ENCODE assay signal across 1 fruit fly cellular context in genomic region chr3R:28845377-28845876, dm6.
TF ChIP-seq lines count a peak whose summit lies in the region.

No protein-coding gene starts in this region.

TF ChIP-seq in whole organism, embryonic, 481 proteins besides CTCF, POLR2A, EP300 and RAD21 (continued from another document):
- no peak for TF ChIP-seq CG11723 (GFP tag; optimal IDR thresholded peaks at IDR 0.05; lab: Kevin White, UChicago)
- no peak for TF ChIP-seq psq (GFP tag; optimal IDR thresholded peaks at IDR 0.05; lab: Kevin White, UChicago)
- TF ChIP-seq ara (GFP tag; IDR thresholded peaks at IDR 0.05; lab: Robert Waterston, UW), result 0 out of 2 replicates have a peak, but pooled peaks have one; percentile 36
- TF ChIP-seq CG3281 (GFP tag; optimal IDR thresholded peaks at IDR 0.05; lab: Kevin White, UChicago), result no peak
- no peak for TF ChIP-seq mirr (GFP tag; optimal IDR thresholded peaks at IDR 0.05; lab: Kevin White, UChicago)
- TF ChIP-seq sna (GFP tag; IDR thresholded peaks at IDR 0.05; lab: Robert Waterston, UW; ENCODE audit: partially characterized antibody), result no peak
- no peak for TF ChIP-seq mld (GFP tag; IDR thresholded peaks at IDR 0.05; lab: Robert Waterston, UW; ENCODE audit: partially characterized antibody)
- no peak for TF ChIP-seq CG14014 (GFP tag; IDR thresholded peaks at IDR 0.05; lab: Robert Waterston, UW)
- peak; percentile 40 for TF ChIP-seq CG17568 (GFP tag; optimal IDR thresholded peaks at IDR 0.05; lab: Kevin White, UChicago)
- TF ChIP-seq fd64A (GFP tag; optimal IDR thresholded peaks at IDR 0.05; lab: Kevin White, UChicago), result no peak
- TF ChIP-seq ham (GFP tag; IDR thresholded peaks at IDR 0.05; lab: Robert Waterston, UW), result no peak
- TF ChIP-seq CG31365 (tag; optimal IDR thresholded peaks at IDR 0.05; lab: Kevin White, UChicago), result no peak
- peak in 1 of 2 experiments; percentile 13 for TF ChIP-seq crp (GFP tag; optimal IDR thresholded peaks at IDR 0.05; lab: Kevin White, UChicago)
- TF ChIP-seq Eip74EF (GFP tag; optimal IDR thresholded peaks at IDR 0.05; lab: Kevin White, UChicago), result no peak
- 0 out of 2 replicates have a peak, but pooled peaks have one; percentile 36 for TF ChIP-seq Xrp1 (GFP tag; IDR thresholded peaks at IDR 0.05; lab: Robert Waterston, UW)
- no peak for TF ChIP-seq CG11504 (tag; optimal IDR thresholded peaks at IDR 0.05; lab: Kevin White, UChicago)
- TF ChIP-seq ci (GFP tag; IDR thresholded peaks at IDR 0.05; lab: Robert Waterston, UW), result no peak
- TF ChIP-seq Dfd (GFP tag; optimal IDR thresholded peaks at IDR 0.05; lab: Kevin White, UChicago), result no peak
- TF ChIP-seq Rfx (GFP tag; IDR thresholded peaks at IDR 0.05; lab: Robert Waterston, UW), result no peak
- no peak for TF ChIP-seq CG10979 (tag; optimal IDR thresholded peaks at IDR 0.05; lab: Kevin White, UChicago)
- no peak for TF ChIP-seq CG5245 (GFP tag; optimal IDR thresholded peaks at IDR 0.05; lab: Kevin White, UChicago)
- TF ChIP-seq knrl (GFP tag; IDR thresholded peaks at IDR 0.05; lab: Robert Waterston, UW; ENCODE audit: partially characterized antibody), result no peak
- TF ChIP-seq bowl (GFP tag; IDR thresholded peaks at IDR 0.05; lab: Robert Waterston, UW), result no peak
- no peak for TF ChIP-seq NfI (GFP tag; optimal IDR thresholded peaks at IDR 0.05; lab: Kevin White, UChicago)
- peak in 1 of 2 experiments; percentile 1 for TF ChIP-seq bsh (GFP tag; optimal IDR thresholded peaks at IDR 0.05; lab: Kevin White, UChicago)
- TF ChIP-seq insv (GFP tag; optimal IDR thresholded peaks at IDR 0.05; lab: Kevin White, UChicago), result peak; percentile 97 to 98
- TF ChIP-seq cg (GFP tag; optimal IDR thresholded peaks at IDR 0.05; lab: Kevin White, UChicago), result peak; percentile 48
- TF ChIP-seq nom (GFP tag; optimal IDR thresholded peaks at IDR 0.05; lab: Kevin White, UChicago), result no peak
- peak; percentile 28 for TF ChIP-seq Mes4 (GFP tag; optimal IDR thresholded peaks at IDR 0.05; lab: Kevin White, UChicago)
- TF ChIP-seq CG7786 (GFP tag; optimal IDR thresholded peaks at IDR 0.05; lab: Kevin White, UChicago), result no peak
- no peak for TF ChIP-seq unpg (GFP tag; optimal IDR thresholded peaks at IDR 0.05; lab: Kevin White, UChicago)
- no peak for TF ChIP-seq dmrt99B (tag; optimal IDR thresholded peaks at IDR 0.05; lab: Kevin White, UChicago)
- TF ChIP-seq Atf6 (GFP tag; IDR thresholded peaks at IDR 0.05; lab: Robert Waterston, UW), result peak; percentile 10; the same call in 1 of the 2 replicates
- TF ChIP-seq Elba2 (GFP tag; optimal IDR thresholded peaks at IDR 0.05; lab: Kevin White, UChicago), result peak; percentile 99
- TF ChIP-seq Bteb2 (GFP tag; optimal IDR thresholded peaks at IDR 0.05; lab: Kevin White, UChicago), result no peak
- TF ChIP-seq pita (GFP tag; optimal IDR thresholded peaks at IDR 0.05; lab: Kevin White, UChicago), result no peak
- TF ChIP-seq CG13123 (GFP tag; optimal IDR thresholded peaks at IDR 0.05; lab: Kevin White, UChicago), result no peak
- TF ChIP-seq CG16863 (GFP tag; optimal IDR thresholded peaks at IDR 0.05; lab: Kevin White, UChicago), result no peak
- TF ChIP-seq BtbVII (GFP tag; optimal IDR thresholded peaks at IDR 0.05; lab: Kevin White, UChicago), result peak; percentile 4
- TF ChIP-seq zf30C (GFP tag; optimal IDR thresholded peaks at IDR 0.05; lab: Kevin White, UChicago), result peak; percentile 23
- no peak for TF ChIP-seq pnt (GFP tag; optimal IDR thresholded peaks at IDR 0.05; lab: Kevin White, UChicago)
- TF ChIP-seq stc (GFP tag; IDR thresholded peaks at IDR 0.05; lab: Robert Waterston, UW), result peak; percentile 60
- TF ChIP-seq CG3838 (GFP tag; optimal IDR thresholded peaks at IDR 0.05; lab: Kevin White, UChicago), result no peak
- TF ChIP-seq CG7839 (tag; optimal IDR thresholded peaks at IDR 0.05; lab: Kevin White, UChicago), result no peak
- no peak for TF ChIP-seq mam (GFP tag; optimal IDR thresholded peaks at IDR 0.05; lab: Kevin White, UChicago)
- 0 out of 3 replicates have a peak, but pooled peaks have one; percentile 2 for TF ChIP-seq otp (GFP tag; IDR thresholded peaks at IDR 0.05; lab: Robert Waterston, UW)
- TF ChIP-seq Blimp-1 (GFP tag; optimal IDR thresholded peaks at IDR 0.05; lab: Kevin White, UChicago), result peak; percentile 75
- TF ChIP-seq sim (GFP tag; IDR thresholded peaks at IDR 0.05; lab: Robert Waterston, UW), result no peak
- TF ChIP-seq Scr (GFP tag; IDR thresholded peaks at IDR 0.05; lab: Robert Waterston, UW; ENCODE audit: partially characterized antibody), result no peak
- no peak for TF ChIP-seq zfh2 (GFP tag; optimal IDR thresholded peaks at IDR 0.05; lab: Kevin White, UChicago)
- peak; percentile 94 for TF ChIP-seq onecut (GFP tag; IDR thresholded peaks at IDR 0.05; lab: Robert Waterston, UW)
- TF ChIP-seq CG11560 (tag; IDR thresholded peaks at IDR 0.05; lab: Robert Waterston, UW), result no peak
- TF ChIP-seq Side (GFP tag; optimal IDR thresholded peaks at IDR 0.05; lab: Kevin White, UChicago), result no peak
- TF ChIP-seq D (optimal IDR thresholded peaks at IDR 0.05; lab: Kevin White, UChicago), result peak; percentile 29
- TF ChIP-seq D (GFP tag; optimal IDR thresholded peaks at IDR 0.05; lab: Kevin White, UChicago), result no peak
- TF ChIP-seq Chrac-16 (GFP tag; optimal IDR thresholded peaks at IDR 0.05; lab: Kevin White, UChicago), result no peak
- no peak for TF ChIP-seq CG6854 (GFP tag; optimal IDR thresholded peaks at IDR 0.05; lab: Kevin White, UChicago)
- TF ChIP-seq Deaf1 (tag; optimal IDR thresholded peaks at IDR 0.05; lab: Kevin White, UChicago), result no peak
- no peak for TF ChIP-seq CG7372 (GFP tag; IDR thresholded peaks at IDR 0.05; lab: Robert Waterston, UW)
